Worm (Caenorhabditis elegans) whole organism, midembryonic: Measurements from ENCODE around the gene T04C4.3.

Source experiments
- T22C8.4 ChIP-seq: fragments of 200-800 bp; sonication (Bioruptor generic); IDR thresholded peaks from 2 replicates; pipeline ENCODE4 v1.3.6; 2022; ENCODE audit warnings: missing genetic modification characterization, missing compliant biosample characterization
- cog-1 ChIP-seq: sonication (generic microtip); optimal IDR thresholded peaks from 2 replicates; lab custom pipeline; 2016; ENCODE audit warnings: missing genetic modification characterization, missing compliant biosample characterization
- flt-1 ChIP-seq: fragments of 200-800 bp; sonication (Bioruptor generic); IDR thresholded peaks from 2 replicates; pipeline ENCODE4 v1.3.6; 2022; ENCODE audit warnings: missing genetic modification characterization, missing compliant biosample characterization
- klf-2 ChIP-seq: fragments of 200-800 bp; sonication (Bioruptor generic); conservative IDR thresholded peaks from 2 replicates; pipeline ENCODE4 v1.3.6; 2022; ENCODE audit warnings: missing genetic modification reagents, missing genetic modification characterization, missing compliant biosample characterization
- med-1 ChIP-seq: sonication (generic microtip); optimal IDR thresholded peaks from 2 replicates; lab custom pipeline; 2017; ENCODE audit warnings: missing genetic modification characterization, mild to moderate bottlenecking, missing compliant biosample characterization, antibody characterized with exemption, missing genetic modification reagents; ENCODE audit not compliant: insufficient read depth
- ref-1 ChIP-seq: fragments of 200-800 bp; sonication (Bioruptor generic); conservative IDR thresholded peaks from 2 replicates; pipeline ENCODE4 v1.3.6; 2022; ENCODE audit warnings: missing genetic modification reagents, missing genetic modification characterization, missing compliant biosample characterization
- tab-1 ChIP-seq: fragments of 200-800 bp; sonication (Bioruptor generic); IDR thresholded peaks from 2 replicates; pipeline ENCODE4 v1.3.6; 2022; ENCODE audit warnings: missing genetic modification characterization, missing compliant biosample characterization
- ztf-23 ChIP-seq: fragments of 200-800 bp; sonication (Bioruptor generic); IDR thresholded peaks from 2 replicates; pipeline ENCODE4 v1.3.6; 2022; ENCODE audit warnings: missing genetic modification reagents, missing genetic modification characterization, missing compliant biosample characterization
- ztf-29 ChIP-seq: fragments of 200-800 bp; sonication (Bioruptor generic); IDR thresholded peaks from 2 replicates; pipeline ENCODE4 v1.3.6; 2022; ENCODE audit warnings: missing genetic modification reagents, missing genetic modification characterization, missing compliant biosample characterization

ce11 chrIV:2170332-2170731 lies 46.3 kb downstream of the T04C4.3 start:
- no peak for TF ChIP-seq T22C8.4 (GFP tag; lab: Robert Waterston, UW)
- no peak for TF ChIP-seq klf-2 (GFP tag; lab: Robert Waterston, UW)
- TF ChIP-seq cog-1 (tag; lab: Kevin White, UChicago), result no peak
- no peak for TF ChIP-seq ztf-23 (GFP tag; lab: Robert Waterston, UW)
- TF ChIP-seq flt-1 (GFP tag; lab: Robert Waterston, UW), result no peak
- no peak for TF ChIP-seq med-1 (GFP tag; lab: Kevin White, UChicago)
- TF ChIP-seq ref-1 (GFP tag; lab: Robert Waterston, UW), result no peak
- TF ChIP-seq ztf-29 (GFP tag; lab: Robert Waterston, UW), result no peak
- TF ChIP-seq tab-1 (GFP tag; lab: Robert Waterston, UW), result no peak
